Fruit fly (Drosophila melanogaster): ENCODE data around the gene CG5854.

Gene CG5854

DNA sequence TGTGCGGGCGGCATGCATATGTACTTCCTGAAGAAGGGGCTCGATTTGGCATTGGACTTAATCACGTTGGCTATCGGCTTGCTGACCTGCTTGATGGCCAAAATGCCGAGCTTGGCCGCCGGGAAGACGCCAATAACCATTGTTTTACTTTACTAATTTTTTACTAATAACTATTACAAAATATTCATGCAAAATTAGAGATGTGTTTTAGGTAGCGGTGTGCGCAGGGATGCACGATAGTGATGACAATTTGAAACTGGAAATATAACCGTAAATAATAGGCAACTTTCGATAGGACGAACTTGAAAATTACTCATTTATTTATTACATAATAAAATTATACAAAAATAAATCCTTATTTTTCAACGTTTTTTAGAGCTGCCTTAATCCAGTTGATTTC is 6.3 kb upstream of the CG5854 start, which contains the start of gene CG13601 (continued):
- peak; percentile 63; the same call in 2 of the 3 replicates for TF ChIP-seq ci (GFP tag; IDR thresholded peaks at IDR 0.05)
- peak in 1 of 2 experiments; percentile 18 for TF ChIP-seq bsh (GFP tag; optimal IDR thresholded peaks at IDR 0.05)
- peak; percentile 26 for TF ChIP-seq CG18262 (tag; optimal IDR thresholded peaks at IDR 0.05)
- TF ChIP-seq knrl (GFP tag; IDR thresholded peaks at IDR 0.05; ENCODE audit: partially characterized antibody): peak; percentile 84; the same call in 2 of the 3 replicates
- peak; percentile 55 for TF ChIP-seq CG2120 (GFP tag; optimal IDR thresholded peaks at IDR 0.05)
- peak; percentile 82 for TF ChIP-seq hbn (GFP tag; IDR thresholded peaks at IDR 0.05; ENCODE audit: partially characterized antibody)
- TF ChIP-seq CG1792 (GFP tag; optimal IDR thresholded peaks at IDR 0.05): no peak
- TF ChIP-seq mam (GFP tag; optimal IDR thresholded peaks at IDR 0.05): peak; percentile 29
- peak; percentile 49; the same call in 1 of the 3 replicates for TF ChIP-seq CG34422 (GFP tag; IDR thresholded peaks at IDR 0.05)
- TF ChIP-seq crp (GFP tag; optimal IDR thresholded peaks at IDR 0.05): no peak
- TF ChIP-seq gsb-n (tag; optimal IDR thresholded peaks at IDR 0.05): peak; percentile 10
- TF ChIP-seq CG1233 (GFP tag; optimal IDR thresholded peaks at IDR 0.05): no peak
- no peak for TF ChIP-seq Dip2 (GFP tag; IDR thresholded peaks at IDR 0.05)
- TF ChIP-seq az2 (GFP tag; optimal IDR thresholded peaks at IDR 0.05): peak; percentile 34
- peak; percentile 83 for TF ChIP-seq bbx (GFP tag; IDR thresholded peaks at IDR 0.05; ENCODE audit: partially characterized antibody)
- TF ChIP-seq zf30C (GFP tag; optimal IDR thresholded peaks at IDR 0.05): no peak
- no peak for TF ChIP-seq CG16815 (GFP tag; optimal IDR thresholded peaks at IDR 0.05)
- peak; percentile 50 for TF ChIP-seq CG12659 (GFP tag; optimal IDR thresholded peaks at IDR 0.05)
- TF ChIP-seq CG32532 (GFP tag; IDR thresholded peaks at IDR 0.05): peak; percentile 41
- peak; percentile 46 for TF ChIP-seq gem (tag; optimal IDR thresholded peaks at IDR 0.05)
- peak; percentile 88 for TF ChIP-seq Dll (GFP tag; IDR thresholded peaks at IDR 0.05; ENCODE audit: partially characterized antibody)
- TF ChIP-seq Pdp1 (GFP tag; optimal IDR thresholded peaks at IDR 0.05): peak in 1 of 2 experiments; percentile 82
- TF ChIP-seq CG2889 (GFP tag; IDR thresholded peaks at IDR 0.05): no peak
- peak; percentile 24 for TF ChIP-seq CG3995 (GFP tag; optimal IDR thresholded peaks at IDR 0.05)
- TF ChIP-seq CG8290 (GFP tag; optimal IDR thresholded peaks at IDR 0.05): no peak
- TF ChIP-seq CG8290 (tag; optimal IDR thresholded peaks at IDR 0.05): peak in 1 of 2 experiments; percentile 44
- TF ChIP-seq croc (GFP tag; conservative IDR thresholded peaks at IDR 0.05): no peak
- no peak for TF ChIP-seq Antp (GFP tag; optimal IDR thresholded peaks at IDR 0.05)
- peak; percentile 46 for TF ChIP-seq CG13296 (GFP tag; optimal IDR thresholded peaks at IDR 0.05)
- TF ChIP-seq pan (optimal IDR thresholded peaks at IDR 0.05): no peak
- peak in 1 of 2 experiments; percentile 35 for TF ChIP-seq pan (GFP tag; optimal IDR thresholded peaks at IDR 0.05 in 1 of 2, IDR thresholded peaks at IDR 0.05 in 1 of 2)
- TF ChIP-seq CG1024 (GFP tag; IDR thresholded peaks at IDR 0.05): no peak
- TF ChIP-seq ind (GFP tag; optimal IDR thresholded peaks at IDR 0.05): peak; percentile 9
- peak; percentile 73 for TF ChIP-seq CG9932 (GFP tag; IDR thresholded peaks at IDR 0.05)
- peak; percentile 53 for TF ChIP-seq CG8924 (tag; optimal IDR thresholded peaks at IDR 0.05)
- TF ChIP-seq CG10267 (tag; optimal IDR thresholded peaks at IDR 0.05): peak; percentile 33
- peak; percentile 23; the same call in 1 of the 2 replicates for TF ChIP-seq CG3847 (GFP tag; IDR thresholded peaks at IDR 0.05)
- TF ChIP-seq Dad (GFP tag; optimal IDR thresholded peaks at IDR 0.05): peak; percentile 15
- TF ChIP-seq lilli (GFP tag; optimal IDR thresholded peaks at IDR 0.05): peak; percentile 45
- peak; percentile 51; the same call in 1 of the 3 replicates for TF ChIP-seq zen2 (GFP tag; IDR thresholded peaks at IDR 0.05; ENCODE audit: partially characterized antibody)
- peak; percentile 24; the same call in 1 of the 2 replicates for TF ChIP-seq H2.0 (GFP tag; IDR thresholded peaks at IDR 0.05)
- peak; percentile 25 for TF ChIP-seq CTCF (GFP tag; optimal IDR thresholded peaks at IDR 0.05)
- peak; percentile 79 for TF ChIP-seq hb (GFP tag; IDR thresholded peaks at IDR 0.05; ENCODE audit: partially characterized antibody)
- peak; percentile 34 for TF ChIP-seq lbe (GFP tag; optimal IDR thresholded peaks at IDR 0.05)
- peak; percentile 80; the same call in 2 of the 3 replicates for TF ChIP-seq Opbp (GFP tag; IDR thresholded peaks at IDR 0.05; ENCODE audit: partially characterized antibody)
- peak; percentile 12 for TF ChIP-seq CG9817 (tag; optimal IDR thresholded peaks at IDR 0.05)
- TF ChIP-seq Ets97D (GFP tag; optimal IDR thresholded peaks at IDR 0.05): peak; percentile 24
- TF ChIP-seq CrebB (tag; optimal IDR thresholded peaks at IDR 0.05): no peak
- no peak for TF ChIP-seq CG14667 (GFP tag; IDR thresholded peaks at IDR 0.05)
- no peak for TF ChIP-seq Ada2b (GFP tag; IDR thresholded peaks at IDR 0.05)
